Fruit fly (Drosophila melanogaster) whole organism, embryonic: ENCODE measurements around the gene CG14194.

Source experiments
- Atf6 ChIP-seq: fragments of 200-800 bp; sonication (Bioruptor generic); IDR thresholded peaks from 2 replicates; pipeline ENCODE4 v1.3.6; 2022; ENCODE audit warnings: missing biosample characterization, missing genetic modification characterization
- B-H1 ChIP-seq: fragments of 200-800 bp; sonication (Bioruptor generic); IDR thresholded peaks from 3 replicates; pipeline ENCODE4 v1.3.6; 2022; ENCODE audit warnings: missing biosample characterization, missing genetic modification characterization
- Blimp-1 ChIP-seq: fragments of 200-800 bp; sonication (Bioruptor generic); optimal IDR thresholded peaks from 3 replicates; lab custom pipeline; 2018; ENCODE audit warnings: missing biosample characterization, missing genetic modification characterization, mild to moderate bottlenecking, moderate library complexity, missing genetic modification reagents
- CG10321 ChIP-seq: fragments of 200-800 bp; sonication (Bioruptor generic); IDR thresholded peaks from 2 replicates; pipeline ENCODE4 v1.3.6; 2022; ENCODE audit warnings: missing biosample characterization, missing genetic modification characterization
- CG11504 ChIP-seq: fragments of 200-800 bp; sonication (Bioruptor generic); optimal IDR thresholded peaks from 3 replicates; lab custom pipeline; 2019; ENCODE audit warnings: missing biosample characterization, mild to moderate bottlenecking, missing genetic modification characterization, moderate library complexity
- CG12236 ChIP-seq: fragments of 200-800 bp; sonication (Bioruptor generic); optimal IDR thresholded peaks from 2 replicates; lab custom pipeline; 2016; ENCODE audit warnings: missing biosample characterization, missing genetic modification characterization
- CG13123 ChIP-seq: fragments of 200-800 bp; sonication (Bioruptor generic); optimal IDR thresholded peaks from 2 replicates; lab custom pipeline; 2016; ENCODE audit warnings: missing biosample characterization, missing genetic modification characterization
- CG1529 ChIP-seq: fragments of 200-800 bp; sonication (Bioruptor generic); optimal IDR thresholded peaks from 3 replicates; lab custom pipeline; 2018; ENCODE audit warnings: missing biosample characterization, missing genetic modification characterization
- CG42726 ChIP-seq: fragments of 200-800 bp; sonication (Bioruptor generic); IDR thresholded peaks from 2 replicates; pipeline ENCODE4 v1.3.6; 2022; ENCODE audit warnings: missing biosample characterization, missing genetic modification characterization; ENCODE audit not compliant: partially characterized antibody
- CG4424 ChIP-seq: fragments of 200-800 bp; sonication (Bioruptor generic); optimal IDR thresholded peaks from 3 replicates; lab custom pipeline; 2016; ENCODE audit warnings: missing biosample characterization, missing genetic modification characterization
- CG6689 ChIP-seq: fragments of 200-800 bp; sonication (Bioruptor generic); IDR thresholded peaks from 2 replicates; pipeline ENCODE4 v1.3.6; 2022; ENCODE audit warnings: missing biosample characterization, missing genetic modification characterization
- CG6765 ChIP-seq: fragments of 200-800 bp; sonication (Bioruptor generic); optimal IDR thresholded peaks from 3 replicates; lab custom pipeline; 2017; ENCODE audit warnings: missing biosample characterization, mild to moderate bottlenecking, missing genetic modification characterization
- CG6791 ChIP-seq: fragments of 200-800 bp; sonication (Bioruptor generic); IDR thresholded peaks from 3 replicates; pipeline ENCODE4 v1.3.6; 2022; ENCODE audit warnings: missing biosample characterization, missing genetic modification characterization; ENCODE audit not compliant: partially characterized antibody
- CG7786 ChIP-seq: fragments of 200-800 bp; sonication (Bioruptor generic); optimal IDR thresholded peaks from 2 replicates; lab custom pipeline; 2016; ENCODE audit warnings: missing biosample characterization, missing genetic modification characterization
- CG8478 ChIP-seq: fragments of >200 bp; optimal IDR thresholded peaks from 2 replicates; lab custom pipeline; 2018
- CG9797 ChIP-seq: fragments of 200-800 bp; sonication (Bioruptor generic); optimal IDR thresholded peaks from 3 replicates; lab custom pipeline; 2018; ENCODE audit warnings: missing biosample characterization, mild to moderate bottlenecking, missing genetic modification characterization
- CoRest ChIP-seq: fragments of 200-800 bp; sonication (Bioruptor generic); optimal IDR thresholded peaks from 3 replicates; lab custom pipeline; 2018; ENCODE audit warnings: missing biosample characterization, mild to moderate bottlenecking, missing genetic modification characterization, moderate library complexity
- Hmr ChIP-seq: fragments of 200-800 bp; sonication (Bioruptor generic); optimal IDR thresholded peaks from 3 replicates; lab custom pipeline; 2017; ENCODE audit warnings: mild to moderate bottlenecking, missing biosample characterization, missing genetic modification reagents, missing genetic modification characterization
- Hr39 ChIP-seq: fragments of >200 bp; optimal IDR thresholded peaks from 2 replicates; lab custom pipeline; 2017
- Max ChIP-seq: fragments of 200-800 bp; sonication (Bioruptor generic); optimal IDR thresholded peaks from 2 replicates; lab custom pipeline; 2016; ENCODE audit warnings: missing biosample characterization, mild to moderate bottlenecking, missing genetic modification characterization
- Mes4 ChIP-seq: fragments of 200-800 bp; sonication (Bioruptor generic); optimal IDR thresholded peaks from 2 replicates; lab custom pipeline; 2016; ENCODE audit warnings: missing biosample characterization, missing genetic modification characterization
- Oli ChIP-seq: fragments of 200-800 bp; sonication (Bioruptor generic); optimal IDR thresholded peaks from 2 replicates; lab custom pipeline; 2018; ENCODE audit warnings: missing biosample characterization, mild to moderate bottlenecking, missing genetic modification characterization, moderate library complexity
- Pdp1 ChIP-seq, 2 experiments: fragments of 200-800 bp; sonication (Bioruptor generic); optimal IDR thresholded peaks; 3 replicates each; lab custom pipeline; 2016; ENCODE audit warnings: missing biosample characterization in 2 of 2, missing genetic modification characterization in 2 of 2, mild to moderate bottlenecking in 1 of 2, moderate library complexity in 1 of 2
- Ptx1 ChIP-seq: fragments of 200-800 bp; sonication (Bioruptor generic); IDR thresholded peaks from 2 replicates; pipeline ENCODE4 v1.3.6; 2022; ENCODE audit warnings: missing biosample characterization, missing genetic modification characterization
- Sox100B ChIP-seq: fragments of 200-800 bp; sonication (Bioruptor generic); optimal IDR thresholded peaks from 3 replicates; lab custom pipeline; 2018; ENCODE audit warnings: missing biosample characterization, mild to moderate bottlenecking, missing genetic modification characterization
- TFAM ChIP-seq: fragments of 200-800 bp; sonication (Bioruptor generic); optimal IDR thresholded peaks from 2 replicates; lab custom pipeline; 2017; ENCODE audit warnings: missing biosample characterization, missing genetic modification characterization, inconsistent platforms
- ase ChIP-seq: fragments of 200-800 bp; sonication (Bioruptor generic); IDR thresholded peaks from 3 replicates; pipeline ENCODE4 v1.3.6; 2022; ENCODE audit warnings: missing biosample characterization, missing genetic modification characterization
- bcd ChIP-seq: fragments of 200-800 bp; sonication (Bioruptor generic); optimal IDR thresholded peaks from 2 replicates; lab custom pipeline; 2017; ENCODE audit warnings: missing biosample characterization, mild to moderate bottlenecking, missing genetic modification characterization
- br ChIP-seq: fragments of >200 bp; optimal IDR thresholded peaks from 2 replicates; lab custom pipeline; 2017
- bsh ChIP-seq, 2 experiments: fragments of 200-800 bp; sonication (Bioruptor generic); optimal IDR thresholded peaks; 2 replicates each; lab custom pipeline; 2017 to 2018; ENCODE audit warnings: mild to moderate bottlenecking in 2 of 2, missing biosample characterization in 2 of 2, missing genetic modification characterization in 2 of 2, moderate library complexity in 1 of 2
- chif ChIP-seq, 2 experiments: fragments of 200-800 bp; sonication (Bioruptor generic); optimal IDR thresholded peaks; 3 replicates each; lab custom pipeline; 2016; ENCODE audit warnings: missing biosample characterization in 2 of 2, missing genetic modification characterization in 2 of 2
- chn ChIP-seq: fragments of 200-800 bp; sonication (Bioruptor generic); optimal IDR thresholded peaks from 2 replicates; lab custom pipeline; 2016; ENCODE audit warnings: missing biosample characterization, missing genetic modification characterization
- crc ChIP-seq: fragments of 200-800 bp; sonication (Bioruptor generic); optimal IDR thresholded peaks from 2 replicates; lab custom pipeline; 2016; ENCODE audit warnings: missing biosample characterization, missing genetic modification characterization
- da ChIP-seq: fragments of 200-800 bp; sonication (Bioruptor generic); optimal IDR thresholded peaks from 2 replicates; lab custom pipeline; 2016; ENCODE audit warnings: missing biosample characterization, missing genetic modification characterization
- dmrt11E ChIP-seq: fragments of 200-800 bp; sonication (Bioruptor generic); optimal IDR thresholded peaks from 3 replicates; lab custom pipeline; 2018; ENCODE audit warnings: missing biosample characterization, mild to moderate bottlenecking, missing genetic modification characterization, moderate library complexity
- fd64A ChIP-seq: fragments of 200-800 bp; sonication (Bioruptor generic); optimal IDR thresholded peaks from 3 replicates; lab custom pipeline; 2018; ENCODE audit warnings: missing biosample characterization, mild to moderate bottlenecking, missing genetic modification characterization
- grn ChIP-seq: fragments of 200-800 bp; sonication (Bioruptor generic); optimal IDR thresholded peaks from 3 replicates; lab custom pipeline; 2017; ENCODE audit warnings: missing biosample characterization, missing genetic modification characterization
- her ChIP-seq: fragments of 200-800 bp; sonication (Bioruptor generic); optimal IDR thresholded peaks from 2 replicates; lab custom pipeline; 2016; ENCODE audit warnings: missing biosample characterization, missing genetic modification characterization
- lab ChIP-seq: fragments of 200-800 bp; sonication (Bioruptor generic); optimal IDR thresholded peaks from 3 replicates; lab custom pipeline; 2017; ENCODE audit warnings: missing biosample characterization, missing genetic modification characterization, mild to moderate bottlenecking, moderate library complexity, missing genetic modification reagents
- lilli ChIP-seq: fragments of 200-800 bp; sonication (Bioruptor generic); optimal IDR thresholded peaks from 3 replicates; lab custom pipeline; 2016; ENCODE audit warnings: missing biosample characterization, missing genetic modification characterization
- oc ChIP-seq: fragments of 200-800 bp; sonication (Bioruptor generic); optimal IDR thresholded peaks from 2 replicates; lab custom pipeline; 2018; ENCODE audit warnings: missing biosample characterization, mild to moderate bottlenecking, missing genetic modification characterization, moderate library complexity
- onecut ChIP-seq: fragments of 200-800 bp; sonication (Bioruptor generic); IDR thresholded peaks from 2 replicates; pipeline ENCODE4 v1.3.6; 2022; ENCODE audit warnings: missing biosample characterization, missing genetic modification characterization
- pnt ChIP-seq: fragments of 200-800 bp; sonication (Bioruptor generic); optimal IDR thresholded peaks from 3 replicates; lab custom pipeline; 2016; ENCODE audit warnings: missing biosample characterization, missing genetic modification characterization
- prd ChIP-seq, 3 experiments: fragments of >200 bp in 2 of 3; fragments of 200-800 bp in 1 of 3; sonication (Bioruptor generic) in 1 of 3; optimal IDR thresholded peaks in 2 of 3; IDR thresholded peaks in 1 of 3; 2 replicates in 2 of 3; 3 replicates in 1 of 3; pipeline versions ENCODE4 v1.3.6 to Lab custom; 2017 to 2022; ENCODE audit warnings: missing biosample characterization in 1 of 3, missing genetic modification characterization in 1 of 3
- sens ChIP-seq: fragments of 200-800 bp; sonication (Bioruptor generic); peaks from one replicate; lab custom pipeline; 2016; ENCODE audit warnings: missing biosample characterization, missing genetic modification characterization
- trem ChIP-seq: fragments of 200-800 bp; optimal IDR thresholded peaks from 3 replicates; lab custom pipeline; 2019; ENCODE audit warnings: missing biosample characterization, mild to moderate bottlenecking, missing genetic modification characterization, moderate library complexity
- unpg ChIP-seq: fragments of 200-800 bp; sonication (Bioruptor generic); optimal IDR thresholded peaks from 3 replicates; lab custom pipeline; 2018; ENCODE audit warnings: missing biosample characterization, mild to moderate bottlenecking, missing genetic modification characterization, moderate library complexity
- wdn ChIP-seq: fragments of 200-800 bp; sonication (Bioruptor generic); IDR thresholded peaks from 2 replicates; pipeline ENCODE4 v1.3.6; 2022; ENCODE audit warnings: missing biosample characterization, missing genetic modification characterization
- zf30C ChIP-seq: fragments of 200-800 bp; sonication (Bioruptor generic); optimal IDR thresholded peaks from 3 replicates; lab custom pipeline; 2018; ENCODE audit warnings: missing biosample characterization, mild to moderate bottlenecking, missing genetic modification characterization

The CG14194 gene

DNA sequence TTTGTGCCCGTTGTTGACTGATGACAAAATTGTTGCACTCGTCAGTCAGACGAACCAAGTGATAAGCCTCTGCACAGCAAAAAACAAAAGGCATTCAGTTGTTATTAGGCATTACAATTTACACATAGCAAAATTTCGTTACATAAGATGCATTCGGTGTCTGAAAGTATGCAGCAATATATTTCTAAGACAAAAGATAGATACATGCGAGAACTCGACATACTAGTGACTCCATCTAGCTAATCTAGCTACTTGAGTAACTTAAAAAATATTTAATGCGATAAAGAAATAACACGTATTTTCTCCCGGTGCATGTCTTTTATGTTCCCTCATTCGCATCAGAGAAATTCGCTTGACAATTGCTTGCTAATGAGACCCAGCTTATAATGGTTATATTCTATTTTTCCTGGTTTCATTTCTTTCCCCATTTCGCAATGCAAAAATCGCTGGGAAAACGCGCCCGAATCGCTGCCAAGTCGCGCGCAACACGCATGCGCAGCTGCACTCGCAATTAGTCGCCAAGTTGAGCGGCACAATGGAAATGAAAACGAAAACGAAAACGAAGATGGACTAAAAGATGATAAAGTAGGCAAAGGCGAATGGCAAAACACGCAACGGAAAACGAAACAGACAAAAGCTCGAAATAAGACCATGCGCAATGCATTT lies 31.0 kb upstream of the CG14194 start (continued):
- TF ChIP-seq br (lab: Kevin White, UChicago) (no peak), chn (GFP tag; lab: Kevin White, UChicago) (no peak), CG4424 (GFP tag; lab: Kevin White, UChicago) (no peak), CG8478 (lab: Kevin White, UChicago) (no peak), CG1529 (GFP tag; lab: Kevin White, UChicago) (no peak), CG6765 (GFP tag; lab: Kevin White, UChicago) (no peak), trem (tag; lab: Kevin White, UChicago) (no peak), CG9797 (no peak), wdn (no peak), CG13123 (GFP tag; lab: Kevin White, UChicago) (no peak), CoRest (tag; lab: Kevin White, UChicago) (peak; percentile 19), Oli (peak; percentile 35), unpg (GFP tag; lab: Kevin White, UChicago) (peak; percentile 40), TFAM (GFP tag; lab: Kevin White, UChicago) (no peak), fd64A (no peak), Sox100B (GFP tag; lab: Kevin White, UChicago) (no peak), Pdp1 (GFP tag; optimal IDR thresholded peaks at IDR 0.05; lab: Kevin White, UChicago) (peak in 1 of 2 experiments; percentile 89), da (no peak), Hr39 (no peak), Mes4 (no peak), zf30C (GFP tag; lab: Kevin White, UChicago) (peak; percentile 50), Atf6 (GFP tag; lab: Robert Waterston, UW) (no peak), onecut (no peak), ase (GFP tag; lab: Robert Waterston, UW) (no peak)

DNA sequence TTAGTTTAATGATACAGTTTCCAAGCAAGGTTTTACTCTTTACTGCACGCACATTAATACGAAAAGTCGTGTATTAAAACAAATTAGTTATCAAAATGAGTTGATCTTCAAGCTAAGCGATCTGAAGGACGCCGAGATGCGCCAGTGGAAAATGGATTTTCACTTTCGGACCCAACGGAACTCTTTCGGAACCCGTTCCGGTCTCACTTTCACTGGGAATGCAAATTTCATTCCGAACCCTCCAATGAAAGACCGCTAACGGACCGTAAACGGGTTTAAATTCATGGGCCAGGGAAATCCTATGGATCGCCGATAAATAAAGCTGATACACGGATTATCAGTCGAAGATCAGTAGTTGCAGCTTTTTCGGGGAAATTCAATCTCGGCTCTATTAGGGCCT lies 29.9 kb upstream of the CG14194 start:
- no peak for TF ChIP-seq pnt
- TF ChIP-seq CG6791 = 0 out of 3 replicates have a peak, but pooled peaks have one; percentile 22
- TF ChIP-seq grn (GFP tag; lab: Kevin White, UChicago) = peak; percentile 13
- TF ChIP-seq sens = peak; percentile 45
- no peak for TF ChIP-seq Max (GFP tag; lab: Kevin White, UChicago)
- TF ChIP-seq Blimp-1 (GFP tag; lab: Kevin White, UChicago) = peak; percentile 93
- no peak for TF ChIP-seq CG10321
- TF ChIP-seq oc = peak; percentile 41
- TF ChIP-seq CG6689 (GFP tag; lab: Robert Waterston, UW) = no peak

DNA sequence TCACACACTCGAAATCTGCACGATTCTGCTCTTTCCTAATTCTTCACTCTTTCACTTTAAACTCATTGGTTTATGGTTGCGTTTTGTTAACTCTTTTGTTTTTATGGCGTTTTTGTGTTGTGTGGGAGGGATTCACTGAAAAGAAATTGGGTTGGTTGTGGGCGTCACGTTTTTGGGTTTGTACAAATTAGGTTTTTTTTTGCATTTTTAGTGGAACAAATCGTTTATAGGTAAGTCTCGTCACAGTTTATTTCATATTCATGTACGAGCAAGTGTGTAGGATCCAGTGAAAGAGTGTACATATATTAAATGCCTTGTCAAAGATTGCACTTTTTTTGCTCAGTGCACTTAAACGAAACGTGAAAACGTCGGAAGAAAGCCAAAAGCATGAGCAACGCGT lies 28.6 kb upstream of the CG14194 start:
- TF ChIP-seq Oli (peak; percentile 23), Sox100B (GFP tag; lab: Kevin White, UChicago) (peak; percentile 20), chif (GFP tag; optimal IDR thresholded peaks at IDR 0.05; lab: Kevin White, UChicago) (peak; percentile 30 to 37), CoRest (tag; lab: Kevin White, UChicago) (peak; percentile 38), prd (optimal IDR thresholded peaks at IDR 0.05; lab: Kevin White, UChicago) (no peak), prd (GFP tag; IDR thresholded peaks at IDR 0.05; lab: Robert Waterston, UW) (peak; percentile 43; the same call in 1 of the 3 replicates), CG42726 (GFP tag; lab: Robert Waterston, UW) (no peak), lilli (GFP tag; lab: Kevin White, UChicago) (peak; percentile 19), lab (peak; percentile 30), bsh (GFP tag; optimal IDR thresholded peaks at IDR 0.05; lab: Kevin White, UChicago) (peak in 1 of 2 experiments; percentile 25), CG11504 (tag; lab: Kevin White, UChicago) (peak; percentile 60), B-H1 (GFP tag; lab: Robert Waterston, UW) (no peak), CG7786 (peak; percentile 33), Ptx1 (0 out of 2 replicates have a peak, but pooled peaks have one; percentile 30), dmrt11E (tag; lab: Kevin White, UChicago) (no peak), bcd (GFP tag; lab: Kevin White, UChicago) (peak; percentile 44), her (GFP tag; lab: Kevin White, UChicago) (peak; percentile 9), crc (GFP tag; lab: Kevin White, UChicago) (peak; percentile 15), CG12236 (peak; percentile 21), Hmr (GFP tag; lab: Kevin White, UChicago) (peak; percentile 2)
